Worm (Caenorhabditis elegans) whole organism, L3 larva: ENCODE measurements around the gene col-163.

Experiments
- R02D3.7 ChIP-seq: fragments of 150-350 bp; optimal IDR thresholded peaks from 2 replicates; lab custom pipeline; 2014; ENCODE audit warnings: missing biosample characterization, missing genetic modification characterization
- ZK546.5 ChIP-seq: sonication (generic microtip); optimal IDR thresholded peaks from 2 replicates; lab custom pipeline; 2017; ENCODE audit warnings: missing biosample characterization, missing genetic modification characterization
- aly-2 ChIP-seq: fragments of 150-350 bp; optimal IDR thresholded peaks from 2 replicates; lab custom pipeline; 2014; ENCODE audit warnings: missing biosample characterization, missing genetic modification characterization
- ama-1 ChIP-seq: fragments of 150-350 bp; optimal IDR thresholded peaks from 2 replicates; lab custom pipeline; 2018
- ceh-16 ChIP-seq: sonication (generic microtip); optimal IDR thresholded peaks from 2 replicates; lab custom pipeline; 2017; ENCODE audit warnings: missing biosample characterization, missing genetic modification characterization
- ceh-82 ChIP-seq: fragments of 150-350 bp; optimal IDR thresholded peaks from 2 replicates; lab custom pipeline; 2014; ENCODE audit warnings: missing biosample characterization, missing genetic modification characterization
- ceh-9 ChIP-seq: sonication (generic microtip); optimal IDR thresholded peaks from 2 replicates; lab custom pipeline; 2018; ENCODE audit warnings: missing biosample characterization, missing genetic modification characterization
- egl-27 ChIP-seq: sonication (generic microtip); optimal IDR thresholded peaks from 4 replicates; lab custom pipeline; 2017; ENCODE audit warnings: missing biosample characterization, missing genetic modification reagents, missing genetic modification characterization
- elt-1 ChIP-seq: fragments of 150-350 bp; optimal IDR thresholded peaks from 2 replicates; lab custom pipeline; 2014; ENCODE audit warnings: missing biosample characterization, missing genetic modification characterization
- elt-2 ChIP-seq: sonication (generic microtip); optimal IDR thresholded peaks from 2 replicates; lab custom pipeline; 2016; ENCODE audit warnings: missing genetic modification reagents, mild to moderate bottlenecking, missing genetic modification characterization, missing compliant biosample characterization
- elt-3 ChIP-seq, 3 experiments: fragments of 150-350 bp in 1 of 3; sonication (generic microtip) in 2 of 3; optimal IDR thresholded peaks; 2 replicates in 2 of 3; 4 replicates in 1 of 3; lab custom pipeline; 2014 to 2017; ENCODE audit warnings: missing biosample characterization in 3 of 3, missing genetic modification characterization in 3 of 3
- eor-1 ChIP-seq, 2 experiments: fragments of 150-350 bp; optimal IDR thresholded peaks; 2 replicates each; lab custom pipeline; 2014 to 2018; ENCODE audit warnings: missing biosample characterization in 2 of 2, missing genetic modification characterization in 2 of 2
- fkh-10 ChIP-seq: sonication (generic microtip); optimal IDR thresholded peaks from 2 replicates; lab custom pipeline; 2017; ENCODE audit warnings: missing biosample characterization, missing genetic modification reagents, missing genetic modification characterization
- fos-1 ChIP-seq: fragments of 150-350 bp; optimal IDR thresholded peaks from 2 replicates; lab custom pipeline; 2014; ENCODE audit warnings: missing biosample characterization, missing genetic modification characterization
- lin-15B ChIP-seq: fragments of 150-350 bp; optimal IDR thresholded peaks from 2 replicates; lab custom pipeline; 2014; ENCODE audit warnings: missing biosample characterization, missing genetic modification characterization
- lin-39 ChIP-seq: fragments of 150-350 bp; optimal IDR thresholded peaks from 2 replicates; lab custom pipeline; 2018; ENCODE audit warnings: missing biosample characterization, missing genetic modification reagents, missing genetic modification characterization
- lsy-12 ChIP-seq: sonication (generic microtip); optimal IDR thresholded peaks from 2 replicates; lab custom pipeline; 2016; ENCODE audit warnings: mild to moderate bottlenecking, missing genetic modification characterization, missing compliant biosample characterization
- mdl-1 ChIP-seq: fragments of 150-350 bp; optimal IDR thresholded peaks from 2 replicates; lab custom pipeline; 2014; ENCODE audit warnings: missing biosample characterization, missing genetic modification characterization
- mml-1 ChIP-seq: fragments of 150-350 bp; sonication (generic microtip); optimal IDR thresholded peaks from 3 replicates; lab custom pipeline; 2014; ENCODE audit warnings: missing biosample characterization, missing genetic modification characterization
- nfya-1 ChIP-seq: sonication (generic microtip); optimal IDR thresholded peaks from 2 replicates; lab custom pipeline; 2017; ENCODE audit warnings: missing genetic modification characterization, mild to moderate bottlenecking, missing compliant biosample characterization, antibody characterized with exemption, moderate library complexity; ENCODE audit not compliant: insufficient read depth
- nhr-12 ChIP-seq: fragments of 150-350 bp; optimal IDR thresholded peaks from 2 replicates; lab custom pipeline; 2014; ENCODE audit warnings: missing biosample characterization, missing genetic modification characterization
- nhr-23 ChIP-seq: fragments of 150-350 bp; optimal IDR thresholded peaks from 2 replicates; lab custom pipeline; 2014; ENCODE audit warnings: missing biosample characterization, missing genetic modification reagents, missing genetic modification characterization
- nhr-25 ChIP-seq: sonication (generic microtip); optimal IDR thresholded peaks from 2 replicates; lab custom pipeline; 2017; ENCODE audit warnings: missing biosample characterization, missing genetic modification characterization
- nhr-28 ChIP-seq: fragments of 150-350 bp; optimal IDR thresholded peaks from 2 replicates; lab custom pipeline; 2014; ENCODE audit warnings: missing biosample characterization, missing genetic modification characterization
- nhr-43 ChIP-seq: sonication (generic microtip); optimal IDR thresholded peaks from 2 replicates; lab custom pipeline; 2016; ENCODE audit warnings: mild to moderate bottlenecking, missing genetic modification characterization, missing compliant biosample characterization; ENCODE audit not compliant: poor library complexity, severe bottlenecking
- nhr-67 ChIP-seq: fragments of 150-350 bp; optimal IDR thresholded peaks from 2 replicates; lab custom pipeline; 2014; ENCODE audit warnings: missing biosample characterization, missing genetic modification characterization
- pha-4 ChIP-seq: fragments of 150-350 bp; optimal IDR thresholded peaks from 2 replicates; lab custom pipeline; 2014; ENCODE audit warnings: missing biosample characterization, missing genetic modification reagents, missing genetic modification characterization
- pqm-1 ChIP-seq: fragments of 150-350 bp; optimal IDR thresholded peaks from 2 replicates; lab custom pipeline; 2017; ENCODE audit warnings: missing biosample characterization, missing genetic modification characterization, inconsistent platforms
- sea-2 ChIP-seq: fragments of 150-350 bp; sonication (generic microtip); optimal IDR thresholded peaks from 4 replicates; lab custom pipeline; 2014; ENCODE audit warnings: missing biosample characterization, missing genetic modification reagents, missing genetic modification characterization
- skn-1 ChIP-seq: fragments of 150-350 bp; optimal IDR thresholded peaks from 2 replicates; lab custom pipeline; 2014; ENCODE audit warnings: missing biosample characterization, missing genetic modification characterization
- snpc-4 ChIP-seq: fragments of 150-350 bp; optimal IDR thresholded peaks from 2 replicates; lab custom pipeline; 2014; ENCODE audit warnings: missing biosample characterization, missing genetic modification characterization
- unc-62 ChIP-seq: fragments of 150-350 bp; sonication (generic microtip); optimal IDR thresholded peaks from 4 replicates; lab custom pipeline; 2014; ENCODE audit warnings: missing biosample characterization, missing genetic modification reagents, missing genetic modification characterization
- zag-1 ChIP-seq: fragments of 150-350 bp; optimal IDR thresholded peaks from 2 replicates; lab custom pipeline; 2014; ENCODE audit warnings: missing biosample characterization, missing genetic modification characterization
- ztf-4 ChIP-seq: fragments of 150-350 bp; optimal IDR thresholded peaks from 2 replicates; lab custom pipeline; 2014; ENCODE audit warnings: missing biosample characterization, missing genetic modification characterization

col-163 gene

DNA sequence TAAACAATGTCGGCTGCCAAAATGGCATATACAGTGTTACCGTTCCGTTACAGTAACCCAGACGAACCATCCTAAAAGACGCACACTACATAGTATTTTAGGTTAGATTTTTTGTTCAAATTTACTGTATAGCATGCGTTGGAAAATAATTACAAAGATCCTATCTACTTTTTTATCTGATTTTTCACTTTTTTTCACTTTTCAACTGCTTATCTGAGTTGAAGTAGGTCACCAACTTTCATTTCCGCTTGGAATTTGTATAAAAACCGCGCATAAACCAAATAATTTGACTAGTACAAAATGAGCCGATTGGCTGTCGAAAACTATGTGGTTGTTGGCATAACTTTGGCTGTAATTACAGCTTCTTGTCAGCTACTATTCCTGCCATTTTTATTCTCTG lies at the start of gene col-163:
col-163 (plus strand) TSS at position 301 of the 400 bp plus-strand sequence.
- TF ChIP-seq elt-1 (tag; lab: Kevin White, UChicago) (no peak), zag-1 (tag; lab: Kevin White, UChicago) (no peak), elt-3 (tag; optimal IDR thresholded peaks at IDR 0.05; lab: Kevin White, UChicago) (no peak), R02D3.7 (tag; lab: Kevin White, UChicago) (no peak), snpc-4 (no peak), unc-62 (no peak), ceh-16 (tag; lab: Kevin White, UChicago) (no peak), skn-1 (no peak), nhr-12 (tag; lab: Kevin White, UChicago) (no peak), nhr-25 (tag; lab: Kevin White, UChicago) (no peak), fos-1 (tag; lab: Kevin White, UChicago) (no peak), ZK546.5 (tag; lab: Kevin White, UChicago) (no peak), elt-2 (tag; lab: Kevin White, UChicago) (no peak), fkh-10 (GFP tag; lab: Kevin White, UChicago) (no peak)

DNA sequence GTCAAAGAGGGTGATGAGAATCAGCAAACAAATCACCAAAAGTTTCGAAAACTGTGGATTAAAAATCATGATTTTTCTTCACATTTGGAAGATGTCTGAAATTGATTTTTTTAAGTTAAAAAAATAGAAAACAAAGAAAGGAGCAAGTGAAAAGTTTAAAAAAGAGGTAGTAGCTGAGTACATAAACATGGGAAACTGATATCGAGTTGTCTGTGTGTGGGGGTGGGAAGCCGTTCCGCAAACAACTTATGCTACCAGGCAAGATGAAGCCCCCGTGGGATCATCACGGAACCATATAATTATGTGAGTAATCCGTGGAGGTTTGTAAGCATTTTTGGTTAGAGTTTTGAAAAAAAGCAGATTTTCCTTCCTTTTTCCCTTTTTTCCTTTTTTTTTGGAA lies 48.8 kb upstream of the col-163 start, which contains the start of gene Y38H6C.20:
Y38H6C.20 (minus strand) TSS at position 101 of the 400 bp plus-strand sequence.
- no peak for TF ChIP-seq ceh-82 (tag; lab: Kevin White, UChicago)
- no peak for TF ChIP-seq eor-1 (tag; optimal IDR thresholded peaks at IDR 0.05; lab: Kevin White, UChicago)
- no peak for TF ChIP-seq lin-15B (tag; lab: Kevin White, UChicago)
- TF ChIP-seq nhr-43 (tag; lab: Kevin White, UChicago): no peak
- TF ChIP-seq mml-1: no peak
- TF ChIP-seq fkh-10 (GFP tag; lab: Kevin White, UChicago): no peak
- no peak for TF ChIP-seq sea-2 (GFP tag; lab: Kevin White, UChicago)
- TF ChIP-seq ZK546.5 (tag; lab: Kevin White, UChicago): no peak

DNA sequence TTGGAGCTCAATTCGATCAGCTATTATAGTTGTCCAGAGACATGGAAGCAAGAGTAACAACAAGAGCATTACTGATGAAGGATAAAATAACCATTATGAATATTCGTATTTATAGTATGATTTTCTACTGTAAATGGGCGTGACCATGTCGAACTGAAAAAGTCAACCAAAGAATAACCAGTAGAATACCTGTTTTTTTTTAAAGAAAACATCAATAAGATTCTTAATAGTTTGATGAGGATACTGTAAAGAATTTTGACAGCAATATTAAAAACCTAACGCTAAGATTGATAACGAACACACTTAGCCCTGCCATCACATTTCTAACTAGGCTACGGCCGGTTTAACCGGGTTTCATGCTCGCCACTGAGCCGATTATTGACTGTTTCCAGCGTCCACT lies 46.9 kb upstream of the col-163 start, which contains the start of gene vmo-1:
vmo-1 (minus strand) TSS at position 101 of the 400 bp plus-strand sequence.
- no peak for TF ChIP-seq ZK546.5 (tag; lab: Kevin White, UChicago)
- TF ChIP-seq ama-1 (lab: Kevin White, UChicago): no peak

DNA sequence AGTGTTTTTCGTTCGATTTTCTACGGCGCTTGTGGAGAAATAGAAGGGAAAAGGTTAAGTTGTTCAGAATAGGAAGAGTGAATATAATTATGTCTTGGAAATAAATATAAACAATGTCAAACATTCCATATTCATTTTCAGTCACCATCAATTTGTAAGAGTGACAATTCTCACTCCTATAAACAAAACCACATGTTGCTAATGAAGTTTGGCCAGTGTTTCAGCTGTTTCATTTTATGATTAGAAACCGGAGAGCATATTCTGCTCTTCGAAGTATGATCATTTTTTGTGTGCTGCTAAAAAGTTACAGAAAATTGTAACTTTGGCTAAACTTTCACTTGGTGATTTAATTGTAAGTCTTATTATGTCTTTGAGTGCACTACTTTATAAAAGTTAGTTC lies 44.8 kb upstream of the col-163 start, which contains the start of gene Y38H6C.21:
Y38H6C.21 (minus strand) TSS at position 148 of the 400 bp plus-strand sequence.
- no peak for TF ChIP-seq ceh-9
- no peak for TF ChIP-seq lin-39
- no peak for TF ChIP-seq sea-2 (GFP tag; lab: Kevin White, UChicago)
- TF ChIP-seq nhr-28: no peak
- TF ChIP-seq egl-27 (tag; lab: Kevin White, UChicago): no peak
- TF ChIP-seq R02D3.7 (tag; lab: Kevin White, UChicago): no peak
- no peak for TF ChIP-seq ztf-4 (tag; lab: Kevin White, UChicago)
- no peak for TF ChIP-seq mml-1
- TF ChIP-seq nfya-1 (tag; lab: Kevin White, UChicago): no peak
- TF ChIP-seq mdl-1: no peak
- TF ChIP-seq zag-1 (tag; lab: Kevin White, UChicago): no peak
- TF ChIP-seq aly-2 (tag; lab: Kevin White, UChicago): no peak
- no peak for TF ChIP-seq pqm-1 (tag; lab: Kevin White, UChicago)
- TF ChIP-seq nhr-67 (tag; lab: Kevin White, UChicago): no peak
- no peak for TF ChIP-seq skn-1

DNA sequence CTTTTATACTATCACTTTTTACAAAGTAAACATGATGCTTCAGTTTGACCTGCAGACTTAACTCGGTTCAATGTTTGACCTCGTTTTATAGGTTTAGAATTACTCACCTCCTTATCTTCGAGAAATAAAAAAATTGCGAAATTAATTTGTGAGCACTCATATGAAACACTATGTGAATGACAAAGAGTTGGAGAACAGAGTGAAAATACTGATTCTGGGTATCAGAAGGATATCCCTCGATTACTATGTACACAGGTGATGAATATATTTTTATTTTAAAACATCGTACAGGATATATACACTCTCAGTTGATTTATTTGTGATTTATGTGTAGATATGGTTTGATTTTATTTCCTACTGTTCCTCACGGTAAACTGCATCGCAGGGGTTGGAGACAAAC lies 43.6 kb upstream of the col-163 start, which contains the start of gene Y38H6C.23:
Y38H6C.23 (minus strand) TSS at position 101 of the 400 bp plus-strand sequence.
- no peak for TF ChIP-seq fkh-10 (GFP tag; lab: Kevin White, UChicago)
- no peak for TF ChIP-seq pha-4 (tag; lab: Kevin White, UChicago)
- no peak for TF ChIP-seq nhr-25 (tag; lab: Kevin White, UChicago)
- TF ChIP-seq pqm-1 (tag; lab: Kevin White, UChicago): no peak
- no peak for TF ChIP-seq nhr-23
- no peak for TF ChIP-seq mml-1
- no peak for TF ChIP-seq nfya-1 (tag; lab: Kevin White, UChicago)
- no peak for TF ChIP-seq unc-62
- no peak for TF ChIP-seq ZK546.5 (tag; lab: Kevin White, UChicago)
- TF ChIP-seq lsy-12 (tag; lab: Kevin White, UChicago): no peak
- TF ChIP-seq eor-1 (tag; optimal IDR thresholded peaks at IDR 0.05; lab: Kevin White, UChicago): no peak
- no peak for TF ChIP-seq snpc-4
- TF ChIP-seq, all 47 proteins: peak for 0
